Worm (Caenorhabditis elegans) whole organism, young adult: Measurements from ENCODE around the gene oac-8.

Experiments used
- B0336.3 ChIP-seq: fragments of 200-800 bp; sonication (Bioruptor generic); IDR thresholded peaks from 2 replicates; pipeline ENCODE4 v1.3.6; 2022; ENCODE audit warnings: missing genetic modification characterization, missing compliant biosample characterization
- F10E7.11 ChIP-seq: sonication (generic microtip); optimal IDR thresholded peaks from 2 replicates; lab custom pipeline; 2017; ENCODE audit warnings: mild to moderate bottlenecking, missing genetic modification characterization, moderate library complexity, missing compliant biosample characterization
- F23B12.7 ChIP-seq: sonication (generic microtip); optimal IDR thresholded peaks from 2 replicates; lab custom pipeline; 2017; ENCODE audit warnings: missing genetic modification characterization, mild to moderate bottlenecking, missing compliant biosample characterization, antibody characterized with exemption, moderate library complexity; ENCODE audit not compliant: insufficient read depth
- F33H1.4 ChIP-seq: fragments of 200-800 bp; sonication (Bioruptor generic); IDR thresholded peaks from 2 replicates; pipeline ENCODE4 v1.3.6; 2022; ENCODE audit warnings: missing genetic modification reagents, missing genetic modification characterization, missing compliant biosample characterization
- F52B5.7 ChIP-seq: sonication (generic microtip); optimal IDR thresholded peaks from 2 replicates; lab custom pipeline; 2016; ENCODE audit warnings: mild to moderate bottlenecking, missing genetic modification characterization, missing compliant biosample characterization
- K11D2.4 ChIP-seq: fragments of 200-800 bp; sonication (Bioruptor generic); IDR thresholded peaks from 2 replicates; pipeline ENCODE4 v1.3.6; 2022; ENCODE audit warnings: missing genetic modification reagents, missing genetic modification characterization, missing compliant biosample characterization
- Y53G8AR.9 ChIP-seq: fragments of 200-800 bp; sonication (Bioruptor generic); conservative IDR thresholded peaks from 2 replicates; pipeline ENCODE4 v1.3.6; 2022; ENCODE audit warnings: missing genetic modification reagents, missing genetic modification characterization, missing compliant biosample characterization
- akir-1 ChIP-seq: fragments of 200-800 bp; sonication (Bioruptor generic); optimal IDR thresholded peaks from 2 replicates; lab custom pipeline; 2018; ENCODE audit warnings: mild to moderate bottlenecking, missing genetic modification characterization, moderate library complexity, missing compliant biosample characterization
- ama-1 ChIP-seq, 3 experiments: fragments of 150-350 bp in 1 of 3; sonication (generic microtip) in 2 of 3; optimal IDR thresholded peaks; 2 replicates each; lab custom pipeline; 2014 to 2018; ENCODE audit warnings: missing biosample characterization in 2 of 3, missing genetic modification characterization in 2 of 3, missing genetic modification reagents in 2 of 3
- attf-3 ChIP-seq: fragments of 200-800 bp; sonication (Bioruptor generic); conservative IDR thresholded peaks from 2 replicates; pipeline ENCODE4 v1.3.6; 2022; ENCODE audit warnings: missing genetic modification reagents, missing genetic modification characterization, missing compliant biosample characterization
- bed-2 ChIP-seq: fragments of 200-800 bp; sonication (Bioruptor generic); IDR thresholded peaks from 2 replicates; pipeline ENCODE4 v1.3.6; 2022; ENCODE audit warnings: missing genetic modification reagents, missing genetic modification characterization, missing compliant biosample characterization
- cebp-2 ChIP-seq: fragments of 200-800 bp; sonication (Bioruptor generic); IDR thresholded peaks from 2 replicates; pipeline ENCODE4 v1.3.6; 2022; ENCODE audit warnings: missing genetic modification characterization, missing compliant biosample characterization
- ceh-27 ChIP-seq: fragments of 200-800 bp; sonication (Bioruptor generic); optimal IDR thresholded peaks from 2 replicates; lab custom pipeline; 2018; ENCODE audit warnings: mild to moderate bottlenecking, missing genetic modification characterization, moderate library complexity, missing compliant biosample characterization
- ceh-40 ChIP-seq: fragments of 200-800 bp; sonication (Bioruptor generic); IDR thresholded peaks from 2 replicates; pipeline ENCODE4 v1.3.6; 2022; ENCODE audit warnings: missing genetic modification characterization, missing compliant biosample characterization
- ceh-58 ChIP-seq: fragments of 200-800 bp; sonication (Bioruptor generic); IDR thresholded peaks from 2 replicates; pipeline ENCODE4 v1.3.6; 2022; ENCODE audit warnings: missing genetic modification characterization, missing compliant biosample characterization
- die-1 ChIP-seq: sonication (generic microtip); optimal IDR thresholded peaks from 2 replicates; lab custom pipeline; 2016; ENCODE audit warnings: missing genotype, mild to moderate bottlenecking, missing genetic modification characterization, missing compliant biosample characterization
- egl-44 ChIP-seq: fragments of 200-800 bp; sonication (Bioruptor generic); IDR thresholded peaks from 2 replicates; pipeline ENCODE4 v1.3.6; 2022; ENCODE audit warnings: missing genetic modification reagents, missing genetic modification characterization, missing compliant biosample characterization
- let-526 ChIP-seq: fragments of 200-800 bp; sonication (Bioruptor generic); IDR thresholded peaks from 2 replicates; pipeline ENCODE4 v1.3.6; 2022; ENCODE audit warnings: missing genetic modification reagents, missing genetic modification characterization, missing compliant biosample characterization
- let-607 ChIP-seq, 2 experiments: fragments of 200-800 bp in 1 of 2; sonication (Bioruptor generic) in 1 of 2; sonication (generic microtip) in 1 of 2; optimal IDR thresholded peaks; 2 replicates each; lab custom pipeline; 2016 to 2018; ENCODE audit warnings: mild to moderate bottlenecking in 2 of 2, missing compliant biosample characterization in 2 of 2, missing genetic modification characterization in 2 of 2, moderate library complexity in 2 of 2, missing genotype in 1 of 2
- lin-26 ChIP-seq: fragments of 200-800 bp; sonication (Bioruptor generic); IDR thresholded peaks from 2 replicates; pipeline ENCODE4 v1.3.6; 2022; ENCODE audit warnings: missing genetic modification reagents, missing genetic modification characterization, missing compliant biosample characterization
- madf-3 ChIP-seq: fragments of 200-800 bp; sonication (Bioruptor generic); IDR thresholded peaks from 2 replicates; pipeline ENCODE4 v1.3.6; 2022; ENCODE audit warnings: missing genetic modification reagents, missing genetic modification characterization, missing compliant biosample characterization
- mcd-1 ChIP-seq: fragments of 200-800 bp; sonication (Bioruptor generic); IDR thresholded peaks from 2 replicates; pipeline ENCODE4 v1.3.6; 2022; ENCODE audit warnings: missing genetic modification reagents, missing genetic modification characterization, missing compliant biosample characterization
- mel-28 ChIP-seq: sonication (generic microtip); optimal IDR thresholded peaks from 2 replicates; lab custom pipeline; 2016; ENCODE audit warnings: borderline replicate concordance, mild to moderate bottlenecking, missing genetic modification characterization, missing compliant biosample characterization
- mes-4 ChIP-seq: sonication (generic microtip); optimal IDR thresholded peaks from 2 replicates; lab custom pipeline; 2016; ENCODE audit warnings: missing genotype, missing genetic modification characterization, missing compliant biosample characterization
- mxl-1 ChIP-seq: sonication (generic microtip); optimal IDR thresholded peaks from 2 replicates; lab custom pipeline; 2016; ENCODE audit warnings: missing genetic modification characterization, missing compliant biosample characterization
- nhr-80 ChIP-seq: sonication (generic microtip); optimal IDR thresholded peaks from 2 replicates; lab custom pipeline; 2016; ENCODE audit warnings: missing genetic modification characterization, missing compliant biosample characterization
- pha-4 ChIP-seq: fragments of 150-350 bp; sonication (generic microtip); optimal IDR thresholded peaks from 2 replicates; lab custom pipeline; 2014; ENCODE audit warnings: missing biosample characterization, missing genetic modification reagents, missing genetic modification characterization
- rcor-1 ChIP-seq: fragments of 200-800 bp; sonication (Bioruptor generic); IDR thresholded peaks from 2 replicates; pipeline ENCODE4 v1.3.6; 2022; ENCODE audit warnings: missing genetic modification reagents, missing genetic modification characterization, missing compliant biosample characterization
- rec-8 ChIP-seq, 2 experiments: sonication (generic microtip); optimal IDR thresholded peaks; 2 replicates each; lab custom pipeline; 2016; ENCODE audit warnings: mild to moderate bottlenecking in 2 of 2, missing genetic modification characterization in 2 of 2, missing genetic modification reagents in 2 of 2, missing genotype in 2 of 2, missing biosample characterization in 1 of 2, missing compliant biosample characterization in 1 of 2, moderate library complexity in 1 of 2
- sdz-38 ChIP-seq: sonication (generic microtip); optimal IDR thresholded peaks from 2 replicates; lab custom pipeline; 2016; ENCODE audit warnings: missing genotype, missing genetic modification characterization, missing compliant biosample characterization
- snpc-1.1 ChIP-seq: sonication (generic microtip); optimal IDR thresholded peaks from 2 replicates; lab custom pipeline; 2017; ENCODE audit warnings: missing genetic modification characterization, mild to moderate bottlenecking, missing compliant biosample characterization, antibody characterized with exemption, moderate library complexity, missing genotype, missing genetic modification reagents; ENCODE audit not compliant: insufficient read depth
- snpc-3.4 ChIP-seq: sonication (generic microtip); optimal IDR thresholded peaks from 2 replicates; lab custom pipeline; 2017; ENCODE audit warnings: missing genetic modification characterization, mild to moderate bottlenecking, missing compliant biosample characterization, antibody characterized with exemption, moderate library complexity, missing genotype, missing genetic modification reagents
- snpc-4 ChIP-seq, 5 experiments: fragments of 150-350 bp in 1 of 5; sonication (generic microtip) in 4 of 5; optimal IDR thresholded peaks; 2 replicates each; lab custom pipeline; 2014 to 2018; ENCODE audit warnings: missing genetic modification characterization in 5 of 5, missing biosample characterization in 3 of 5, antibody characterized with exemption in 2 of 5, mild to moderate bottlenecking in 2 of 5, missing compliant biosample characterization in 2 of 5, missing genotype in 2 of 5, moderate library complexity in 2 of 5, missing genetic modification reagents in 1 of 5
- somi-1 ChIP-seq: fragments of 200-800 bp; sonication (Bioruptor generic); optimal IDR thresholded peaks from 2 replicates; lab custom pipeline; 2018; ENCODE audit warnings: mild to moderate bottlenecking, missing genetic modification characterization, missing compliant biosample characterization
- unc-62 ChIP-seq: fragments of 150-350 bp; optimal IDR thresholded peaks from 2 replicates; lab custom pipeline; 2014; ENCODE audit warnings: missing biosample characterization, missing genetic modification reagents, missing genetic modification characterization
- zfh-2 ChIP-seq: fragments of 200-800 bp; sonication (Bioruptor generic); conservative IDR thresholded peaks from 2 replicates; pipeline ENCODE4 v1.3.6; 2022; ENCODE audit warnings: missing genetic modification reagents, missing genetic modification characterization, missing compliant biosample characterization
- ztf-18 ChIP-seq: sonication (generic microtip); optimal IDR thresholded peaks from 2 replicates; lab custom pipeline; 2016; ENCODE audit warnings: missing genotype, mild to moderate bottlenecking, missing genetic modification characterization, missing compliant biosample characterization
- ztf-22 ChIP-seq: fragments of 200-800 bp; sonication (Bioruptor generic); optimal IDR thresholded peaks from 2 replicates; lab custom pipeline; 2018; ENCODE audit warnings: mild to moderate bottlenecking, missing genetic modification characterization, moderate library complexity, missing compliant biosample characterization

Gene oac-8

DNA sequence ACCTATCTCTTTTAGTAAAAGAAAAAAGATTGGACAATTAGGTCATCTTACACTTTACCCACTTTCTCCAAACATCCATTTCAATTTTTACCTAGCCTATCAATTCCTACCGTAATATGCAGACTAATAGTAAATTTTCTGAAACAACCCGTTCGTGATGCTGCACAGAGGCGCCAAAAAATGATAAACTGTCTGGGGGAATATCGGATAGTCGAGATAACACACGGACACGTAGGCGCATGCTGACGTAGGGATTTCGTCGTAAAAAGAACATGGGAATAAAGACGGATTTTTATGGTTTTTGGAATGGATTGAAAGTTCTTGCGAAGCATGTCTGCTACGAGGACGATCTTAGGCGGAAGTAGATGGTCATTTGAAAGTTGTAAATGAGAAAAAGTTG, 32.0 kb downstream of the oac-8 start:
- no peak for TF ChIP-seq madf-3 (GFP tag; lab: Robert Waterston, UW)
- no peak for TF ChIP-seq cebp-2 (GFP tag; lab: Robert Waterston, UW)

DNA sequence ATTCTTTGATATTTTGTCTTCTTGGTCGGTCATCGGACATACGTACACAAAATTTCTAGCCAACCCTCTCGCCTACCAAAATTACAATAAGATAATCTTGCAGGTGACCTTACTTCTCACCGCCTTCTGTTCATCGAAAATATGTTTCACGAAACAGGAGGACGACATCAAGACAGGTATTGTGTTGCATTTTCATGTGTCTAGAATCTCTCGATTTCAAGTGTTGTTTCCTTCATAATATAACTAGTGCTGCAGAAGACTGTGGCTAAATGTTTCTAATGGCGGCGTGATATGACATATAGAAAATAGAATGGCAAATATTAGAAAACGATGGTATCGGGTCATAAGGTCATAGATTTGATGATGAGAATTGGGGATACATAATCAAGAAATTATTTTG, 32.8 kb downstream of the oac-8 start:
- TF ChIP-seq bed-2 (GFP tag; lab: Robert Waterston, UW) (no peak), F10E7.11 (no peak), let-526 (GFP tag; lab: Robert Waterston, UW) (no peak), ztf-18 (tag; lab: Kevin White, UChicago) (no peak), F52B5.7 (tag; lab: Kevin White, UChicago) (no peak), let-607 (tag; optimal IDR thresholded peaks at IDR 0.05; lab: Kevin White, UChicago) (no peak), snpc-4 (GFP tag; optimal IDR thresholded peaks at IDR 0.05; lab: Kevin White, UChicago) (no peak), snpc-4 (tag; optimal IDR thresholded peaks at IDR 0.05; lab: Kevin White, UChicago) (no peak)
- TF ChIP-seq, all 124 proteins: peak for 0

DNA sequence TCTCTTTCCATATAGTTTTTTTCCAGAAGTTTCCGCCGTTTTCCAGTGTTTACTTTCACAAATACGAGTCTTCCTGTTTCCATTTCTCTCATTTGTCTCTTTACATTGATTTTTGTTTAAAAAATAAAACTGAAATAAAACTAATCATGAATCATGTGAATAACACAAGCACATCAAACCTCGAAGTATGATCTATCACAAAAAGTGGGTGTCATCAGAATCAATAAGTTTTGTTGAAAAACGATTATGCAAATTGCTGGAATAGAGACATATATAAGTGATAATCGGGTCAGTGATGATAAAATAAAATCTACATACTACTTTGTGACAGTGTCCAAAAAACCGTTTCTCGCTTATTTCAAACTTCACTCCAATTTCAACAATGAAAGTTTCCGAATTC, 36.5 kb downstream of the oac-8 start, which contains the start of gene R09H10.7:
TSS of gene R09H10.7 (plus strand) at position 301 of the 400 bp plus-strand sequence.
- no peak for TF ChIP-seq mes-4 (tag; lab: Kevin White, UChicago)
- no peak for TF ChIP-seq F23B12.7 (tag; lab: Kevin White, UChicago)
- TF ChIP-seq sdz-38 (tag; lab: Kevin White, UChicago) = no peak
- TF ChIP-seq ceh-40 (GFP tag; lab: Robert Waterston, UW) = no peak
- no peak for TF ChIP-seq lin-26 (GFP tag; lab: Robert Waterston, UW)
- no peak for TF ChIP-seq akir-1 (GFP tag; lab: Kevin White, UChicago)
- peak; percentile 47; the same call in 1 of the 2 replicates for TF ChIP-seq B0336.3 (GFP tag; lab: Robert Waterston, UW)

DNA sequence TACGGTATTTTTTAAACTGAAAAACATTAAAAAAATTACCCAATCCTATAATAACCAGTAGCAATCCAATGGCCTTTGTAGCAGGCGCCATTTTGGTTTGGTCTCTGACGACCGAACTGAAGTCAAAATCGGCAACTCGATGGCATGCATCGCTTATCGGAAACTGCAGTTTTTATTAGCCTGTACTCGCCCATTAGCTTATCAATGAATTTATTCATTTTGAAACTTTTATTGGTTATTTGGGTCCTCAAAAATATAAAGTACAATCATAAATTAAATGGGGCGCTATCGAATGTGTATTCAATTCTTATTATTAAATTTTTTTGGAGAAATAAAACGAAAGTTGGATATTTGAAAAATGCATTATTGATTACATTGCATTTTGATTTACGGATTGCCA, 44.4 kb downstream of the oac-8 start, which contains the start of gene R09H10.5:
TSS of gene R09H10.5 (minus strand) at position 106 of the 400 bp plus-strand sequence.
- no peak for TF ChIP-seq snpc-3.4 (tag; lab: Kevin White, UChicago)
- peak; percentile 51 for TF ChIP-seq nhr-80

DNA sequence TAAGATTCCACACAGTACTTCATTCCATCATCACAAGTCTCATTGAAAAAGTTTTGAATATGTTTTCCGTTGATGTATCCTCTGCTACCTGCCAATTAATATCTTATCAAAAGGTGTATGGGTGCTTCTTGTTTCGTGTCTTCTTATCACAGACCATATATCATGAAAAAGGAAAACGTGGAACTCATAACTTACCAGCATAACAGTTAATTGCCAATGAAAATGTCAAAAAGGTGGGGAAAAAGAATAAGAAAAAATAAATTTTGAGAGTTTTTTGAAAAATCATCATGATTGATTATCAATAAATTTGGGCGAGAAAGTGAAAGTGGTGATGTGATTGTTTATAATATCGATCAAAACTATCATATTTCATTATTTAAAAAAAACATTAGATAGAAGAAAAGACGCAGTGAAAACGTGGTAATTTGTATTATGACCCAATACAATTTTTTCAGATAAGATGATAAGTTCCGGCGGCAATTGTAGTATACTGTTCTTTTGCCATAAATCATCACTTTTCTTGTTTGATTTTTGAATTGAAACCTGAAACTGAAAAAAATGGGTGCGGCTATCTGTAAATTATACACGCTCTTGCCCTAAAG, 46.7 kb downstream of the oac-8 start, which contains the start of gene F56C4.4:
TSS of gene F56C4.4 (minus strand) at position 315 of the 602 bp plus-strand sequence.
- no peak for TF ChIP-seq ceh-58 (GFP tag; lab: Robert Waterston, UW)
- no peak for TF ChIP-seq somi-1 (GFP tag; lab: Kevin White, UChicago)
- no peak for TF ChIP-seq F10E7.11
- TF ChIP-seq die-1 (tag; lab: Kevin White, UChicago) = no peak
- no peak for TF ChIP-seq rcor-1
- no peak for TF ChIP-seq pha-4 (tag; lab: Kevin White, UChicago)
- TF ChIP-seq mxl-1 (tag; lab: Kevin White, UChicago) = no peak
- no peak for TF ChIP-seq ztf-18 (tag; lab: Kevin White, UChicago)
- TF ChIP-seq K11D2.4 (GFP tag; lab: Robert Waterston, UW) = no peak
- TF ChIP-seq let-607 (tag; optimal IDR thresholded peaks at IDR 0.05; lab: Kevin White, UChicago) = peak; percentile 69 to 81
- TF ChIP-seq ama-1 (optimal IDR thresholded peaks at IDR 0.05; lab: Kevin White, UChicago) = no peak
- no peak for TF ChIP-seq ama-1 (GFP tag; optimal IDR thresholded peaks at IDR 0.05; lab: Kevin White, UChicago)
- TF ChIP-seq akir-1 (GFP tag; lab: Kevin White, UChicago) = no peak
- TF ChIP-seq snpc-1.1 = no peak
- TF ChIP-seq mcd-1 (GFP tag; lab: Robert Waterston, UW) = no peak
- peak; percentile 92 for TF ChIP-seq nhr-80
- TF ChIP-seq ztf-22 (GFP tag; lab: Kevin White, UChicago) = peak; percentile 13
- TF ChIP-seq Y53G8AR.9 (GFP tag; lab: Robert Waterston, UW) = no peak
- TF ChIP-seq mel-28 (tag; lab: Kevin White, UChicago) = no peak
- no peak for TF ChIP-seq rec-8 (tag; optimal IDR thresholded peaks at IDR 0.05; lab: Kevin White, UChicago)
- TF ChIP-seq zfh-2 = no peak
- no peak for TF ChIP-seq ceh-27 (GFP tag; lab: Kevin White, UChicago)
- TF ChIP-seq F33H1.4 (GFP tag; lab: Robert Waterston, UW) = no peak
- TF ChIP-seq snpc-3.4 (tag; lab: Kevin White, UChicago) = no peak
- TF ChIP-seq egl-44 (GFP tag; lab: Robert Waterston, UW) = no peak
- TF ChIP-seq attf-3 (GFP tag; lab: Robert Waterston, UW) = no peak
- peak; percentile 53 for TF ChIP-seq unc-62 (GFP tag; lab: Kevin White, UChicago)
